Worm (Caenorhabditis elegans): ENCODE results near the gene max-1.

- TF ChIP-seq unc-55 (GFP tag; optimal IDR thresholded peaks at IDR 0.05) (no peak), ama-1 (optimal IDR thresholded peaks at IDR 0.05) (no peak), fkh-10 (GFP tag; optimal IDR thresholded peaks at IDR 0.05) (no peak), npax-4 (tag; optimal IDR thresholded peaks at IDR 0.05) (no peak), pha-4 (tag; optimal IDR thresholded peaks at IDR 0.05) (no peak), pha-2 (tag; optimal IDR thresholded peaks at IDR 0.05) (no peak), pqm-1 (tag; optimal IDR thresholded peaks at IDR 0.05) (no peak), Y22D7AL.16 (tag; optimal IDR thresholded peaks at IDR 0.05) (no peak), pat-9 (tag; optimal IDR thresholded peaks at IDR 0.05) (no peak)
Observed at ce11 chrV:13138681-13139080, 18.7 kb upstream of the max-1 start, which contains the start of gene dhc-3.
